Worm (Caenorhabditis elegans) whole organism, late embryonic: ENCODE data around the gene ttc-7.

Experiments
- C08G9.2 ChIP-seq: sonication (generic microtip); optimal IDR thresholded peaks from 2 replicates; lab custom pipeline; 2016; ENCODE audit warnings: mild to moderate bottlenecking, missing genetic modification characterization, moderate library complexity, missing compliant biosample characterization
- K02D7.2 ChIP-seq: sonication (generic microtip); optimal IDR thresholded peaks from 2 replicates; lab custom pipeline; 2017; ENCODE audit warnings: mild to moderate bottlenecking, missing genetic modification characterization, missing compliant biosample characterization
- K09A11.1 ChIP-seq: sonication (generic microtip); optimal IDR thresholded peaks from 2 replicates; lab custom pipeline; 2017; ENCODE audit warnings: antibody characterized with exemption, mild to moderate bottlenecking, missing genetic modification characterization, missing compliant biosample characterization; ENCODE audit not compliant: insufficient read depth
- Y22D7AL.16 ChIP-seq: sonication (generic microtip); optimal IDR thresholded peaks from 2 replicates; lab custom pipeline; 2016; ENCODE audit warnings: missing genetic modification characterization, missing compliant biosample characterization
- ahr-1 ChIP-seq: sonication (generic microtip); optimal IDR thresholded peaks from 2 replicates; lab custom pipeline; 2016; ENCODE audit warnings: missing genetic modification characterization, missing compliant biosample characterization
- ama-1 ChIP-seq: fragments of 150-350 bp; optimal IDR thresholded peaks from 2 replicates; lab custom pipeline; 2014
- ceh-18 ChIP-seq: sonication (generic microtip); optimal IDR thresholded peaks from 2 replicates; lab custom pipeline; 2016; ENCODE audit warnings: missing genetic modification characterization, missing compliant biosample characterization
- ceh-19 ChIP-seq: fragments of 200-800 bp; sonication (Bioruptor generic); optimal IDR thresholded peaks from 2 replicates; lab custom pipeline; 2018; ENCODE audit warnings: mild to moderate bottlenecking, missing genetic modification characterization, missing compliant biosample characterization
- ceh-2 ChIP-seq: sonication (generic microtip); optimal IDR thresholded peaks from 2 replicates; lab custom pipeline; 2016; ENCODE audit warnings: missing genotype, missing genetic modification characterization, missing compliant biosample characterization
- ceh-22 ChIP-seq: sonication (generic microtip); optimal IDR thresholded peaks from 2 replicates; lab custom pipeline; 2017; ENCODE audit warnings: missing biosample characterization, missing genetic modification characterization
- ceh-30 ChIP-seq: fragments of 150-350 bp; optimal IDR thresholded peaks from 2 replicates; lab custom pipeline; 2014; ENCODE audit warnings: missing biosample characterization, missing genetic modification characterization
- ceh-31 ChIP-seq: sonication (generic microtip); optimal IDR thresholded peaks from 2 replicates; lab custom pipeline; 2016; ENCODE audit warnings: missing genetic modification characterization, missing compliant biosample characterization
- ceh-34 ChIP-seq: sonication (generic microtip); optimal IDR thresholded peaks from 2 replicates; lab custom pipeline; 2016; ENCODE audit warnings: mild to moderate bottlenecking, missing genetic modification characterization, missing compliant biosample characterization
- ceh-45 ChIP-seq: fragments of 200-800 bp; sonication (Bioruptor generic); IDR thresholded peaks from 2 replicates; pipeline ENCODE4 v1.3.6; 2022; ENCODE audit warnings: missing genetic modification reagents, missing genetic modification characterization, missing compliant biosample characterization
- ceh-48 ChIP-seq: sonication (generic microtip); optimal IDR thresholded peaks from 2 replicates; lab custom pipeline; 2016; ENCODE audit warnings: missing genetic modification characterization, inconsistent platforms, missing compliant biosample characterization
- ceh-6 ChIP-seq: fragments of 200-800 bp; sonication (Bioruptor generic); optimal IDR thresholded peaks from 2 replicates; lab custom pipeline; 2018; ENCODE audit warnings: mild to moderate bottlenecking, missing genetic modification characterization, missing compliant biosample characterization
- che-1 ChIP-seq: sonication (generic microtip); optimal IDR thresholded peaks from 2 replicates; lab custom pipeline; 2016; ENCODE audit warnings: mild to moderate bottlenecking, missing genetic modification characterization, missing compliant biosample characterization
- elt-2 ChIP-seq: sonication (generic microtip); optimal IDR thresholded peaks from 2 replicates; lab custom pipeline; 2016; ENCODE audit warnings: missing genetic modification reagents, missing genetic modification characterization, missing compliant biosample characterization
- ets-4 ChIP-seq: sonication (generic microtip); optimal IDR thresholded peaks from 2 replicates; lab custom pipeline; 2016; ENCODE audit warnings: missing genetic modification characterization, missing compliant biosample characterization
- eyg-1 ChIP-seq: sonication (generic microtip); optimal IDR thresholded peaks from 2 replicates; lab custom pipeline; 2016; ENCODE audit warnings: missing genotype, missing genetic modification characterization, missing compliant biosample characterization
- fax-1 ChIP-seq: sonication (generic microtip); optimal IDR thresholded peaks from 2 replicates; lab custom pipeline; 2016; ENCODE audit warnings: missing genotype, missing genetic modification characterization, missing compliant biosample characterization
- fkh-10 ChIP-seq: fragments of 150-350 bp; optimal IDR thresholded peaks from 2 replicates; lab custom pipeline; 2014; ENCODE audit warnings: missing biosample characterization, missing genetic modification reagents, missing genetic modification characterization
- fkh-6 ChIP-seq: sonication (generic microtip); optimal IDR thresholded peaks from 2 replicates; lab custom pipeline; 2016; ENCODE audit warnings: missing genetic modification characterization, missing compliant biosample characterization
- gmeb-2 ChIP-seq: sonication (generic microtip); optimal IDR thresholded peaks from 2 replicates; lab custom pipeline; 2016; ENCODE audit warnings: missing genetic modification characterization, inconsistent platforms, missing compliant biosample characterization
- hlh-15 ChIP-seq: sonication (generic microtip); optimal IDR thresholded peaks from 2 replicates; lab custom pipeline; 2016; ENCODE audit warnings: missing genetic modification characterization, missing compliant biosample characterization
- hlh-30 ChIP-seq: sonication (generic microtip); optimal IDR thresholded peaks from 2 replicates; lab custom pipeline; 2017; ENCODE audit warnings: antibody characterized with exemption, missing genetic modification characterization, missing compliant biosample characterization; ENCODE audit not compliant: insufficient read depth
- hlh-6 ChIP-seq: sonication (generic microtip); optimal IDR thresholded peaks from 2 replicates; lab custom pipeline; 2016; ENCODE audit warnings: missing genotype, missing genetic modification characterization, missing compliant biosample characterization
- hlh-8 ChIP-seq: sonication (generic microtip); optimal IDR thresholded peaks from 2 replicates; lab custom pipeline; 2016; ENCODE audit warnings: missing genotype, missing genetic modification characterization, missing compliant biosample characterization
- lim-6 ChIP-seq: sonication (generic microtip); optimal IDR thresholded peaks from 2 replicates; lab custom pipeline; 2016; ENCODE audit warnings: missing genetic modification characterization, missing compliant biosample characterization
- lin-11 ChIP-seq: fragments of 200-800 bp; sonication (Bioruptor generic); optimal IDR thresholded peaks from 2 replicates; lab custom pipeline; 2018; ENCODE audit warnings: mild to moderate bottlenecking, missing genetic modification characterization, missing compliant biosample characterization
- madf-2 ChIP-seq: sonication (generic microtip); optimal IDR thresholded peaks from 2 replicates; lab custom pipeline; 2017; ENCODE audit warnings: missing genetic modification characterization, missing compliant biosample characterization
- mec-3 ChIP-seq: sonication (generic microtip); optimal IDR thresholded peaks from 2 replicates; lab custom pipeline; 2016; ENCODE audit warnings: borderline replicate concordance, missing genetic modification characterization, missing compliant biosample characterization
- nfya-1 ChIP-seq: sonication (generic microtip); optimal IDR thresholded peaks from 2 replicates; lab custom pipeline; 2017; ENCODE audit warnings: missing genetic modification characterization, mild to moderate bottlenecking, missing compliant biosample characterization, antibody characterized with exemption, moderate library complexity
- nhr-11 ChIP-seq: fragments of 150-350 bp; optimal IDR thresholded peaks from 2 replicates; lab custom pipeline; 2014; ENCODE audit warnings: missing biosample characterization, missing genetic modification characterization
- nhr-232 ChIP-seq: sonication (generic microtip); optimal IDR thresholded peaks from 2 replicates; lab custom pipeline; 2016; ENCODE audit warnings: missing genetic modification characterization, missing compliant biosample characterization
- odd-2 ChIP-seq: sonication (generic microtip); optimal IDR thresholded peaks from 2 replicates; lab custom pipeline; 2017; ENCODE audit warnings: antibody characterized with exemption, mild to moderate bottlenecking, missing genetic modification characterization, missing compliant biosample characterization
- pag-3 ChIP-seq: sonication (generic microtip); optimal IDR thresholded peaks from 2 replicates; lab custom pipeline; 2016; ENCODE audit warnings: missing compliant biosample characterization, missing genetic modification characterization, borderline replicate concordance
- pat-9 ChIP-seq: fragments of 200-800 bp; sonication (Bioruptor generic); optimal IDR thresholded peaks from 2 replicates; lab custom pipeline; 2018; ENCODE audit warnings: mild to moderate bottlenecking, missing genetic modification characterization, moderate library complexity, missing compliant biosample characterization
- pax-1 ChIP-seq: fragments of 150-350 bp; optimal IDR thresholded peaks from 2 replicates; lab custom pipeline; 2014; ENCODE audit warnings: missing biosample characterization, missing genetic modification characterization
- pha-2 ChIP-seq: sonication (generic microtip); optimal IDR thresholded peaks from 2 replicates; lab custom pipeline; 2017; ENCODE audit warnings: mild to moderate bottlenecking, missing genetic modification characterization, missing compliant biosample characterization
- pha-4 ChIP-seq: fragments of 150-350 bp; optimal IDR thresholded peaks from 2 replicates; lab custom pipeline; 2018; ENCODE audit warnings: missing biosample characterization, missing genetic modification reagents, missing genetic modification characterization
- pros-1 ChIP-seq: fragments of 150-350 bp; optimal IDR thresholded peaks from 2 replicates; lab custom pipeline; 2014; ENCODE audit warnings: missing biosample characterization, missing genetic modification reagents, missing genetic modification characterization
- ref-2 ChIP-seq: sonication (generic microtip); optimal IDR thresholded peaks from 2 replicates; lab custom pipeline; 2016; ENCODE audit warnings: missing genetic modification characterization, missing compliant biosample characterization
- rnt-1 ChIP-seq: sonication (generic microtip); optimal IDR thresholded peaks from 2 replicates; lab custom pipeline; 2016; ENCODE audit warnings: missing genetic modification characterization, missing compliant biosample characterization
- sox-4 ChIP-seq: sonication (generic microtip); optimal IDR thresholded peaks from 2 replicates; lab custom pipeline; 2017; ENCODE audit warnings: mild to moderate bottlenecking, missing genetic modification characterization, inconsistent platforms, missing compliant biosample characterization
- tbx-2 ChIP-seq: sonication (generic microtip); optimal IDR thresholded peaks from 2 replicates; lab custom pipeline; 2016; ENCODE audit warnings: missing genetic modification characterization, missing compliant biosample characterization
- ttx-3 ChIP-seq: sonication (generic microtip); optimal IDR thresholded peaks from 2 replicates; lab custom pipeline; 2016; ENCODE audit warnings: missing genetic modification reagents, missing genetic modification characterization, missing compliant biosample characterization
- unc-3 ChIP-seq, 2 experiments: fragments of 200-800 bp in 1 of 2; sonication (Bioruptor generic) in 1 of 2; sonication (generic microtip) in 1 of 2; conservative IDR thresholded peaks in 1 of 2; optimal IDR thresholded peaks in 1 of 2; 2 replicates each; pipeline versions ENCODE4 v1.3.6 to Lab custom; 2016 to 2022; ENCODE audit warnings: missing compliant biosample characterization in 2 of 2, missing genetic modification characterization in 2 of 2, missing genetic modification reagents in 1 of 2
- unc-42 ChIP-seq: sonication (generic microtip); optimal IDR thresholded peaks from 2 replicates; lab custom pipeline; 2016; ENCODE audit warnings: missing genotype, missing genetic modification characterization, missing compliant biosample characterization
- unc-55 ChIP-seq: sonication (generic microtip); optimal IDR thresholded peaks from 2 replicates; lab custom pipeline; 2017; ENCODE audit warnings: missing biosample characterization, missing genetic modification reagents, missing genetic modification characterization
- zip-5 ChIP-seq: sonication (generic microtip); optimal IDR thresholded peaks from 2 replicates; lab custom pipeline; 2016; ENCODE audit warnings: missing genetic modification characterization, missing compliant biosample characterization
- ztf-16 ChIP-seq: sonication (generic microtip); optimal IDR thresholded peaks from 2 replicates; lab custom pipeline; 2017; ENCODE audit warnings: missing genetic modification characterization, missing compliant biosample characterization

Gene ttc-7

ce11 chrIII:1824264-1824922, 35.8 kb upstream of the ttc-7 start, which contains the start of the genes pvf-1 and Y39A3CL.7:
Gene pvf-1 (minus strand): TSS chrIII:1824314.
Gene Y39A3CL.7 (plus strand): TSS chrIII:1824919.
- TF ChIP-seq unc-42 (peak; percentile 6), fkh-6 (tag; lab: Kevin White, UChicago) (peak; percentile 52), sox-4 (tag; lab: Kevin White, UChicago) (peak; percentile 51), pha-2 (peak; percentile 49), hlh-6 (tag; lab: Kevin White, UChicago) (peak; percentile 47), ceh-2 (tag; lab: Kevin White, UChicago) (peak; percentile 27), fax-1 (tag; lab: Kevin White, UChicago) (peak; percentile 55), ztf-16 (tag; lab: Kevin White, UChicago) (no peak), ceh-22 (tag; lab: Kevin White, UChicago) (no peak), ref-2 (tag; lab: Kevin White, UChicago) (peak; percentile 28), ceh-34 (tag; lab: Kevin White, UChicago) (peak; percentile 75), unc-3 (GFP tag; conservative IDR thresholded peaks at IDR 0.05; lab: Robert Waterston, UW) (peak; percentile 43; the same call in 1 of the 2 replicates), unc-3 (tag; optimal IDR thresholded peaks at IDR 0.05; lab: Kevin White, UChicago) (peak; percentile 25), ttx-3 (tag; lab: Kevin White, UChicago) (peak; percentile 55), ceh-48 (no peak), K02D7.2 (peak; percentile 57), ceh-31 (tag; lab: Kevin White, UChicago) (peak; percentile 55), rnt-1 (tag; lab: Kevin White, UChicago) (peak; percentile 22), gmeb-2 (tag; lab: Kevin White, UChicago) (peak; percentile 42), lin-11 (tag; lab: Kevin White, UChicago) (peak; percentile 43), ceh-18 (tag; lab: Kevin White, UChicago) (peak; percentile 11), ceh-45 (GFP tag; lab: Robert Waterston, UW) (no peak), che-1 (tag; lab: Kevin White, UChicago) (peak; percentile 58), lim-6 (tag; lab: Kevin White, UChicago) (no peak), ets-4 (no peak), ama-1 (lab: Kevin White, UChicago) (no peak), elt-2 (tag; lab: Kevin White, UChicago) (peak; percentile 70), fkh-10 (GFP tag; lab: Kevin White, UChicago) (no peak), hlh-15 (tag; lab: Kevin White, UChicago) (no peak), mec-3 (tag; lab: Kevin White, UChicago) (no peak), nhr-11 (no peak), zip-5 (peak; percentile 41), K09A11.1 (peak; percentile 63), pag-3 (tag; lab: Kevin White, UChicago) (no peak), hlh-8 (tag; lab: Kevin White, UChicago) (no peak), C08G9.2 (tag; lab: Kevin White, UChicago) (peak; percentile 29), nhr-232 (tag; lab: Kevin White, UChicago) (peak; percentile 56), unc-55 (GFP tag; lab: Kevin White, UChicago) (no peak), hlh-30 (tag; lab: Kevin White, UChicago) (no peak), ceh-19 (GFP tag; lab: Kevin White, UChicago) (peak; percentile 61), ceh-30 (tag; lab: Kevin White, UChicago) (no peak), pha-4 (tag; lab: Kevin White, UChicago) (no peak), madf-2 (tag; lab: Kevin White, UChicago) (peak; percentile 44), ahr-1 (peak; percentile 16), Y22D7AL.16 (peak; percentile 18), odd-2 (peak; percentile 55), pat-9 (peak; percentile 82), ceh-6 (GFP tag; lab: Kevin White, UChicago) (peak; percentile 41), pros-1 (tag; lab: Kevin White, UChicago) (no peak), tbx-2 (tag; lab: Kevin White, UChicago) (peak; percentile 62), pax-1 (tag; lab: Kevin White, UChicago) (no peak), nfya-1 (tag; lab: Kevin White, UChicago) (peak; percentile 49), eyg-1 (tag; lab: Kevin White, UChicago) (no peak)
